Fruit fly (Drosophila melanogaster): ENCODE results near the gene Mst84B.
A peak's percentile ranks its signal among the peaks of the same experiment; 100 is the strongest.

Mst84B gene

dm6 chr3R:7087904-7088303 lies 25.9 kb downstream of the Mst84B start:
- no peak for TF ChIP-seq CG17801 (GFP tag; optimal IDR thresholded peaks at IDR 0.05; ENCODE audit: partially characterized antibody)

dm6 chr3R:7088837-7089361 lies 26.9 kb downstream of the Mst84B start:
- TF ChIP-seq CG17801 (GFP tag; optimal IDR thresholded peaks at IDR 0.05; ENCODE audit: partially characterized antibody): no peak

dm6 chr3R:7089522-7090336 lies 27.8 kb downstream of the Mst84B start:
- TF ChIP-seq CG17801 (GFP tag; optimal IDR thresholded peaks at IDR 0.05; ENCODE audit: partially characterized antibody): no peak

DNA sequence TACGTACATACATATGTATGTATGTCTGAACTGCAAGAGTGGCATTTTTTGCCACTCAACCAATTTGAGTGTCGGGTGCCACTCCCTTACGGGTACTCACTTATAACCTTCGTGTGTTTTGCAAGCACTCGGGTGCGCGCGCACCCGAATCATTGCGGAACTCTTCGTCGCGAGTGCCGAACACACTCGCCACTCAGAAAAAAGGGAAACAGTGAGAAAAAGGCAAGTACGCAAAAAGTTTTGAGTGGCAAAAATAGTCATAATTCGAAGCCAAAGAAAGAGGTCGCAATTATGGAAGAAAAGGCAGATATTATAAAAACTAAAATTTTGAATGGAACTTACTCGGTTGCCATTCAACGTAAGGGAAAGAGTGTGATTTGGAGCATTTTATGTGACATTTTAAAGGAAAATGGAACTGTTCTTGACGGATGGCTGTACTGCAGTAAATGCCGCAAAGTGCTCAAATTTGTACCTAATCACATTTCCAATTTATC lies 28.4 kb downstream of the Mst84B start:
- no peak for TF ChIP-seq CG17801 (GFP tag; optimal IDR thresholded peaks at IDR 0.05; ENCODE audit: partially characterized antibody)

dm6 chr3R:7091904-7092303 lies 29.9 kb downstream of the Mst84B start:
- no peak for TF ChIP-seq CG17801 (GFP tag; optimal IDR thresholded peaks at IDR 0.05; ENCODE audit: partially characterized antibody)

DNA sequence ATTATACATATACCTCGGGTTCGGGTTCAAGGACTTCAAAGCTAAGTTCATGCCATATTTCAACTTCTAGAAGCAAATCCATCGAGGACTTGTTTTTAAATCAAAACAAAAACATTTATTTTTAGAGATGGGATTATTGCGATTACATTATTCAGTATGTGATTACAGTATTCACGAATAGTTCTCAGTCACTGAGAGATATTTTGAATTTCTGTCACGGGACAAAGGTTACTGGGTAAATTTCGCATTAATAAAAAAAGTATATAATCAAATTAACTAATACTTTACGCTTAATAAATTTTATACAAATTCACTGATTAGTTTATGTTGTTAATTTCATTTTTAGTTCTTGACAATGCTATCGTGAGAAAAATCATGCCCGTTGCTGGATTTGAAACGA lies 31.6 kb downstream of the Mst84B start:
- TF ChIP-seq CG17801 (GFP tag; optimal IDR thresholded peaks at IDR 0.05; ENCODE audit: partially characterized antibody): peak; percentile 42

- TF ChIP-seq CG17801 (GFP tag; optimal IDR thresholded peaks at IDR 0.05; ENCODE audit: partially characterized antibody): no peak
Measured at dm6 chr3R:7094368-7094767, 32.4 kb downstream of the Mst84B start.

DNA sequence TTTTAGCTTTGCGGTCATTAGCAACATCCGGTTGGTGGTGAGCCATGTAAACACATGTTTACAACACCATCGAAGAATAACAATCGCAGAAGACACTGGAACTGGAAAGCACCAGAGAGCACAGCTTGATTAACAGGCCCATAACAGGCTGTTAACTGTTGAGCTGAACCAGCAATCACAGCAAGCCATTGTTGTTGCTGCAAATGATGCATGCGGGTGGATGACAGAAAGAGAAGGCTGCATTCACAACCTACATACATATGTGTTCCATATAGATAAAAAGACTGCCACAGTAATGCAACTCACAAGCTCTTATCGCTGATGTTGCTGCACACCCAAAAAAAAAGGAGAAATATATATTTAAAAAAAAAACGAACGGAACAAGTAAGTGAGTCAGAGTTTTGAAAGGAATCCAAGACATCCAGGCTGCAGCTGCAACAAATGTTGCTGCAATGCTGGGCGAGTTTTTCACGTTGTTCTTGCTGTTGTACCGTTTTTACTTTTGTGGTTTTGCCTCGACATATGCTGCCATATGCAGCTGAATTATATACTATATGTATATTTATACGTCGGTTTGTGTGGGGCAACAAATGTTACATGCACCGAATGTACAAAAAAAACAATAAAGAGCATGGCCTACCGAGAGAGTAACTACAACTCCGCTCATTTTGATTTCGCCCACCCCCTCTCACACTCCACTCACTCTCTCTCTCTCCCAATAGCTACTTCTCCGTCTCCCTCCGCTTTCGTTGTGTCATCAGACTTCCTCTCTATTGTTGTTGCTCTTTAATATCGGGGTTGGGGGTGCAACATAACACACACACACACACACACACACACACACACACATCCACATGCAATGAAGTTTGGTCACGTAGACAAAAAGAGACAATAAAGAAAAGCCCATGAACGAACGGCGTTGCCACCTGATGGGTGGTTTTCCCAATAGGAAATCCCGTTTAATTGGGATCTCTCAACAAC lies 41.2 kb downstream of the Mst84B start:
- TF ChIP-seq CG17801 (GFP tag; optimal IDR thresholded peaks at IDR 0.05; ENCODE audit: partially characterized antibody): no peak

DNA sequence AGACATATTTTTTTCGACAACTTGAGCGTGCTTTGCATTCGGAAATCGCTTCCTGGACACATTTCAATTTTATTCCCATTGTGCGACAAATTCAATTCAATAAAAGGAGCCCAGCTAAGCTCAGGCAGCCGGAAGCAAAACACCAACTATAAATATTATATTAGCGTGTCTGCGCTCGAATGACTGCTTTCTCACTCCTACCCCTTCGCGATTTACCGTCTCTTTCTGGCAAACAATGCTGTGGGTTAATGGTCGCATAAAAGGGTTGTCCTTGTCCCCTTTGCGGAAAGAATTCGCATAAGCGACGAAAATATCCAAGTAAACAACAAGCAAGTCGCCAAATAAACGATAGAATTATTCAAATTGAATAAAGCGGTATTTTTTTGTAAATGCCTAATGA lies 42.3 kb downstream of the Mst84B start:
- TF ChIP-seq CG17801 (GFP tag; optimal IDR thresholded peaks at IDR 0.05; ENCODE audit: partially characterized antibody): no peak

- TF ChIP-seq CG17801 (GFP tag; optimal IDR thresholded peaks at IDR 0.05; ENCODE audit: partially characterized antibody): no peak
Measured at dm6 chr3R:7105503-7106164, 43.7 kb downstream of the Mst84B start.

DNA sequence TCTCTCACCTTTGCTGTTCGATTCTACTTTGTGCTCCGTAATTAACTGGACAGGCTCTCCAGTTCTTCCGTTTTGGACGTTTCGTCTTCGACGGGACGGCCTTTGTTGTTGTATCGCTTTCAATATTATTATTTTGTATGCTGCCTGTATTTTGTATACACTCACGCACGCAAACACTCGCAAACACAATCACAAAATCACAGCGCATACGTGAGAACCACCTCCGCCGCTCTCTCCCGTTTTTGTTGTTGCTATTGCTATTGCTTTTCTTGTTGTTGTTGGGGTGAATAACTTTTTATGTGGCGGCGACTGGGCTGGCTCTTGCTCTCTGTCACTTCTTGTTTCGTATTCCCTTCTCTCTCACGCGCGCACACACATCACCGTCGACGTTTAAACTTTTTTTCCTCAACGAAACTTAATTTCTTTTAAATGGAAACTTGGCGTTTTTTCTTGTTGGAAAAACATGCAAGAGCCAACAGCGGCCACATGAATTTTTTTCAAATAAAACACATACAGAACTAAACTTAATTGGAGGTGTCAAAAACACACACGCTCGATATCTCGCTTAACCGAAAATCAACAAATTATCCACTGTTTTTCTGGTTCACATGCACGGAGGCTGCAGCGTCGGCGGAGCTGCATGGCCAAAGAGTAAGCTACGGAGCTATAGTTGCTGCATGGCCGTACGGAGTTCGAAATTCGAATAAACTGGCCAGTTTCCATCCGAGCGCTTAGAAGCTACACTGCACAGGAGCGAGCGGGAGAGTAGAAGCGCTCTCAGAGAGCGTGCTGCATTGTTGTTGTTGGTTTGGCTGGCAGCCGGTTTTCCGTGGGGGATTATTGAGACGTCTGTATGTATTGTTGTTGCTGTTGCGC lies 46.0 kb downstream of the Mst84B start:
- TF ChIP-seq CG17801 (GFP tag; optimal IDR thresholded peaks at IDR 0.05; ENCODE audit: partially characterized antibody): no peak

DNA sequence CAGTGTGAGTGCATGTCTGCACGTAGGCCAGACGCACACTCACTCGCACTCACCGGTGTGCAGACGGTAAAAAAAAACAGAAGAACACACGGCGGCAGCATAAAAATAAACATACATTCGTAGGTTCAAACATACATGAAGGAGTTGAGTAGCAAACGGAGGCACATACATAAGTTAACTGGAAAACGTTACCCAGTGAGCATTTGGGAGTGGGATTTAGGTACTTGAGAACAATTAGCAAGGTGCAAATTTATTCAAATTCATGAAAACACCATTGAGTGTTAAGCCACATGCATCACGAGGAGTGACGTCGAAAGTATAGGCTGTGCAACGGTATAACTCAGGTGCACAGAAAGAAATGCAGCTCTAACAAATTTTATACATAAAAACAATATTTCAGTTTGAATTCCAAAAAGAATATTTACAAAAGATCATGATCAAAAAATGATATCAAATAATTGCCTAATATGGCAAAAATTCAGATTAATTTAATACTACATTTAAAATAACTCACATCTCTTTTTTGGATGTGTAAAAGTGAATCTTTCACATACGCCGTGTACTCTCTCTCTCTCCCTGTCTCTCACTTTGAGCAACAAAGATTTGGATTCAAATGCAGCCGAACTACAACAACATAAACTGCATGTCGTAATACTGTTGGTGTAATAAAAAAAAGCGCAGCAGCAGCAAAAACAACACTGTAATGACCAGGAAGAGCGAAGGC lies 46.8 kb downstream of the Mst84B start:
- TF ChIP-seq CG17801 (GFP tag; optimal IDR thresholded peaks at IDR 0.05; ENCODE audit: partially characterized antibody): peak; percentile 96

- no peak for TF ChIP-seq CG17801 (GFP tag; optimal IDR thresholded peaks at IDR 0.05; ENCODE audit: partially characterized antibody)
Measured at dm6 chr3R:7109760-7110303, 47.9 kb downstream of the Mst84B start.
